Worm (Caenorhabditis elegans) whole organism, midembryonic: ENCODE results near the gene Y102A5C.2.

Source experiments
- T22C8.4 ChIP-seq: fragments of 200-800 bp; sonication (Bioruptor generic); IDR thresholded peaks from 2 replicates; pipeline ENCODE4 v1.3.6; 2022; ENCODE audit warnings: missing genetic modification characterization, missing compliant biosample characterization
- cog-1 ChIP-seq: sonication (generic microtip); optimal IDR thresholded peaks from 2 replicates; lab custom pipeline; 2016; ENCODE audit warnings: missing genetic modification characterization, missing compliant biosample characterization
- flt-1 ChIP-seq: fragments of 200-800 bp; sonication (Bioruptor generic); IDR thresholded peaks from 2 replicates; pipeline ENCODE4 v1.3.6; 2022; ENCODE audit warnings: missing genetic modification characterization, missing compliant biosample characterization
- klf-2 ChIP-seq: fragments of 200-800 bp; sonication (Bioruptor generic); conservative IDR thresholded peaks from 2 replicates; pipeline ENCODE4 v1.3.6; 2022; ENCODE audit warnings: missing genetic modification reagents, missing genetic modification characterization, missing compliant biosample characterization
- med-1 ChIP-seq: sonication (generic microtip); optimal IDR thresholded peaks from 2 replicates; lab custom pipeline; 2017; ENCODE audit warnings: missing genetic modification characterization, mild to moderate bottlenecking, missing compliant biosample characterization, antibody characterized with exemption, missing genetic modification reagents; ENCODE audit not compliant: insufficient read depth
- ref-1 ChIP-seq: fragments of 200-800 bp; sonication (Bioruptor generic); conservative IDR thresholded peaks from 2 replicates; pipeline ENCODE4 v1.3.6; 2022; ENCODE audit warnings: missing genetic modification reagents, missing genetic modification characterization, missing compliant biosample characterization
- tab-1 ChIP-seq: fragments of 200-800 bp; sonication (Bioruptor generic); IDR thresholded peaks from 2 replicates; pipeline ENCODE4 v1.3.6; 2022; ENCODE audit warnings: missing genetic modification characterization, missing compliant biosample characterization
- ztf-23 ChIP-seq: fragments of 200-800 bp; sonication (Bioruptor generic); IDR thresholded peaks from 2 replicates; pipeline ENCODE4 v1.3.6; 2022; ENCODE audit warnings: missing genetic modification reagents, missing genetic modification characterization, missing compliant biosample characterization
- ztf-29 ChIP-seq: fragments of 200-800 bp; sonication (Bioruptor generic); IDR thresholded peaks from 2 replicates; pipeline ENCODE4 v1.3.6; 2022; ENCODE audit warnings: missing genetic modification reagents, missing genetic modification characterization, missing compliant biosample characterization

The Y102A5C.2 gene

ce11 chrV:16956229-16956628 is 37.7 kb downstream of the Y102A5C.2 start, which contains the start of gene clec-239:
TSS of gene clec-239 (plus strand) at chrV:16956529.
- TF ChIP-seq ztf-29 (GFP tag; lab: Robert Waterston, UW) (no peak), ref-1 (no peak), med-1 (GFP tag; lab: Kevin White, UChicago) (no peak), flt-1 (no peak), T22C8.4 (GFP tag; lab: Robert Waterston, UW) (no peak), cog-1 (tag; lab: Kevin White, UChicago) (no peak)

ce11 chrV:16958975-16959374 is 40.4 kb downstream of the Y102A5C.2 start:
- no peak for TF ChIP-seq ztf-29 (GFP tag; lab: Robert Waterston, UW)
- TF ChIP-seq klf-2, result no peak
- no peak for TF ChIP-seq ztf-23 (GFP tag; lab: Robert Waterston, UW)
- no peak for TF ChIP-seq T22C8.4 (GFP tag; lab: Robert Waterston, UW)
- TF ChIP-seq tab-1 (GFP tag; lab: Robert Waterston, UW), result no peak
- TF ChIP-seq cog-1 (tag; lab: Kevin White, UChicago), result no peak
- TF ChIP-seq flt-1, result no peak
- TF ChIP-seq ref-1, result no peak
- TF ChIP-seq med-1 (GFP tag; lab: Kevin White, UChicago), result no peak

ce11 chrV:16965655-16966054 is 47.1 kb downstream of the Y102A5C.2 start, which contains the start of gene efl-1:
TSS of gene efl-1 (minus strand) at chrV:16965675.
- no peak for TF ChIP-seq flt-1
- TF ChIP-seq cog-1 (tag; lab: Kevin White, UChicago), result no peak
- no peak for TF ChIP-seq klf-2
- peak; percentile 65; the same call in 1 of the 2 replicates for TF ChIP-seq ztf-23 (GFP tag; lab: Robert Waterston, UW)
- TF ChIP-seq med-1 (GFP tag; lab: Kevin White, UChicago), result no peak
- no peak for TF ChIP-seq ref-1

ce11 chrV:16966636-16967035 is 48.1 kb downstream of the Y102A5C.2 start, which contains the start of gene fbxa-90:
TSS of gene fbxa-90 (plus strand) at chrV:16966814.
- TF ChIP-seq flt-1 (no peak), T22C8.4 (GFP tag; lab: Robert Waterston, UW) (no peak), ref-1 (no peak), ztf-23 (GFP tag; lab: Robert Waterston, UW) (no peak), ztf-29 (GFP tag; lab: Robert Waterston, UW) (no peak), cog-1 (tag; lab: Kevin White, UChicago) (no peak), med-1 (GFP tag; lab: Kevin White, UChicago) (no peak), tab-1 (GFP tag; lab: Robert Waterston, UW) (no peak), klf-2 (no peak)
